Fruit fly (Drosophila melanogaster): ENCODE data around the gene swa.
A peak's percentile ranks its signal among the peaks of the same experiment; 100 is the strongest.

Gene swa

dm6 chrX:6330369-6330949 is 35.0 kb downstream of the swa start, which contains the start of gene CG42240 (continued):
- TF ChIP-seq esn (GFP tag; optimal IDR thresholded peaks at IDR 0.05) (peak; percentile 96), CG32006 (GFP tag; optimal IDR thresholded peaks at IDR 0.05) (peak; percentile 97), CG11762 (GFP tag; optimal IDR thresholded peaks at IDR 0.05; ENCODE audit: insufficient read depth) (peak; percentile 91), CG8319 (GFP tag; optimal IDR thresholded peaks at IDR 0.05) (peak; percentile 81), CG11902 (GFP tag; optimal IDR thresholded peaks at IDR 0.05) (peak; percentile 82), Smox (GFP tag; optimal IDR thresholded peaks at IDR 0.05) (peak; percentile 94), Hr4 (GFP tag; optimal IDR thresholded peaks at IDR 0.05) (peak; percentile 95), Eip93F (GFP tag; optimal IDR thresholded peaks at IDR 0.05) (peak; percentile 65), Sox14 (GFP tag; optimal IDR thresholded peaks at IDR 0.05) (peak; percentile 93), CG11294 (GFP tag; IDR thresholded peaks at IDR 0.05) (peak; percentile 69), net (GFP tag; optimal IDR thresholded peaks at IDR 0.05) (peak; percentile 96), CG6854 (GFP tag; optimal IDR thresholded peaks at IDR 0.05) (peak; percentile 81), CG6808 (GFP tag; optimal IDR thresholded peaks at IDR 0.05) (peak; percentile 95), CG1621 (tag; optimal IDR thresholded peaks at IDR 0.05) (peak; percentile 88), Sox102F (GFP tag; optimal IDR thresholded peaks at IDR 0.05) (peak; percentile 95)

- peak; percentile 31 to 60 for TF ChIP-seq ss (GFP tag; optimal IDR thresholded peaks at IDR 0.05)
- peak; percentile 60 for TF ChIP-seq CG15336 (GFP tag; IDR thresholded peaks at IDR 0.05)
- peak; percentile 45 for TF ChIP-seq Ets96B (tag; optimal IDR thresholded peaks at IDR 0.05)
- TF ChIP-seq spab (GFP tag; optimal IDR thresholded peaks at IDR 0.05), result peak; percentile 37
- peak; percentile 32 for TF ChIP-seq cyc (GFP tag; optimal IDR thresholded peaks at IDR 0.05)
- peak; percentile 42 for TF ChIP-seq Gug (GFP tag; IDR thresholded peaks at IDR 0.05)
- TF ChIP-seq CG11902 (GFP tag; optimal IDR thresholded peaks at IDR 0.05), result no peak
- peak; percentile 3 for TF ChIP-seq Lpt (GFP tag; optimal IDR thresholded peaks at IDR 0.05)
- peak; percentile 37 for TF ChIP-seq CG6792 (GFP tag; optimal IDR thresholded peaks at IDR 0.05)
- peak; percentile 60 for TF ChIP-seq CG3919 (GFP tag; optimal IDR thresholded peaks at IDR 0.05)
- TF ChIP-seq CG7368 (GFP tag; optimal IDR thresholded peaks at IDR 0.05), result peak; percentile 13
- no peak for TF ChIP-seq fd85E (GFP tag; optimal IDR thresholded peaks at IDR 0.05)
- no peak for TF ChIP-seq Blimp-1 (GFP tag; optimal IDR thresholded peaks at IDR 0.05)
- TF ChIP-seq lz (GFP tag; optimal IDR thresholded peaks at IDR 0.05), result peak; percentile 29
- peak; percentile 57 for TF ChIP-seq CG32006 (GFP tag; optimal IDR thresholded peaks at IDR 0.05)
- no peak for TF ChIP-seq Sox15 (GFP tag; optimal IDR thresholded peaks at IDR 0.05)
- peak; percentile 44 for TF ChIP-seq CG1621 (tag; optimal IDR thresholded peaks at IDR 0.05)
- TF ChIP-seq Hr38 (GFP tag; optimal IDR thresholded peaks at IDR 0.05), result no peak
- peak; percentile 21 for TF ChIP-seq Eip75B (GFP tag; optimal IDR thresholded peaks at IDR 0.05)
- TF ChIP-seq svp (GFP tag), result peak; percentile 73
- TF ChIP-seq CG6854 (GFP tag; optimal IDR thresholded peaks at IDR 0.05), result no peak
- TF ChIP-seq CG10631 (GFP tag; optimal IDR thresholded peaks at IDR 0.05), result peak; percentile 42
- TF ChIP-seq CG9139 (GFP tag; optimal IDR thresholded peaks at IDR 0.05), result peak; percentile 12
- TF ChIP-seq CG16779 (tag; optimal IDR thresholded peaks at IDR 0.05), result no peak
- peak; percentile 26 for TF ChIP-seq net (GFP tag; optimal IDR thresholded peaks at IDR 0.05)
- peak; percentile 36 for TF ChIP-seq Met (GFP tag; optimal IDR thresholded peaks at IDR 0.05)
- TF ChIP-seq CG4318 (GFP tag; optimal IDR thresholded peaks at IDR 0.05), result peak; percentile 11
- TF ChIP-seq CG8632 (GFP tag; optimal IDR thresholded peaks at IDR 0.05), result no peak
- TF ChIP-seq Smox (GFP tag; optimal IDR thresholded peaks at IDR 0.05), result peak; percentile 21
- peak; percentile 23 for TF ChIP-seq CG34406 (GFP tag; optimal IDR thresholded peaks at IDR 0.05)
- peak; percentile 42 for TF ChIP-seq CG6808 (GFP tag; optimal IDR thresholded peaks at IDR 0.05)
- peak; percentile 33 for TF ChIP-seq Hr4 (GFP tag; optimal IDR thresholded peaks at IDR 0.05)
- peak; percentile 42 for TF ChIP-seq CG3032 (tag; optimal IDR thresholded peaks at IDR 0.05)
- peak; percentile 55 for TF ChIP-seq OdsH (GFP tag; optimal IDR thresholded peaks at IDR 0.05)
- peak; percentile 31 for TF ChIP-seq CG10669 (GFP tag; optimal IDR thresholded peaks at IDR 0.05)
- peak; percentile 54; the same call in 2 of the 3 replicates for TF ChIP-seq CG8119 (GFP tag; IDR thresholded peaks at IDR 0.05)
- no peak for TF ChIP-seq vri (GFP tag; optimal IDR thresholded peaks at IDR 0.05)
- no peak for TF ChIP-seq CG11762 (GFP tag; optimal IDR thresholded peaks at IDR 0.05; ENCODE audit: insufficient read depth)
- TF ChIP-seq CG11294 (GFP tag; IDR thresholded peaks at IDR 0.05), result no peak; the same call in 1 of the 2 replicates
- peak; percentile 72 for TF ChIP-seq CG6163 (GFP tag; IDR thresholded peaks at IDR 0.05)
- peak; percentile 48 for TF ChIP-seq dsx (GFP tag; optimal IDR thresholded peaks at IDR 0.05; ENCODE audit: poor library complexity, severe bottlenecking)
These were observed 48.5 kb downstream of the swa start for dm6 chrX:6316858-6317474.

Measured in whole organism, prepupa.